Fruit fly (Drosophila melanogaster): ENCODE results near the gene CG7094.

- no peak for TF ChIP-seq usp (GFP tag; optimal IDR thresholded peaks at IDR 0.05)
- no peak for TF ChIP-seq GATAd (GFP tag; optimal IDR thresholded peaks at IDR 0.05)
- TF ChIP-seq br (GFP tag; optimal IDR thresholded peaks at IDR 0.05) = no peak
- TF ChIP-seq psq (GFP tag; optimal IDR thresholded peaks at IDR 0.05) = no peak
- TF ChIP-seq pan (optimal IDR thresholded peaks at IDR 0.05) = no peak
These were observed 4.8 kb upstream of the CG7094 start for dm6 chr2L:17560125-17561019.
